Worm (Caenorhabditis elegans): Measurements from ENCODE around the gene clec-177.

Gene clec-177

ce11 chrIV:4963834-4964233 lies 22.5 kb upstream of the clec-177 start, which contains the start of gene txt-3:
txt-3 (plus strand) TSS chrIV:4963958.
- TF ChIP-seq snpc-4 (tag; optimal IDR thresholded peaks at IDR 0.05) = no peak
- TF ChIP-seq nhr-12 (tag; optimal IDR thresholded peaks at IDR 0.05) = no peak
- TF ChIP-seq nhr-76 (tag; optimal IDR thresholded peaks at IDR 0.05) = no peak
- TF ChIP-seq tbx-8 (GFP tag; optimal IDR thresholded peaks at IDR 0.05) = no peak
- TF ChIP-seq mab-5 (tag; optimal IDR thresholded peaks at IDR 0.05) = no peak

ce11 chrIV:4969419-4969818 lies 16.9 kb upstream of the clec-177 start, which contains the start of gene Y9C9A.13:
Y9C9A.13 (minus strand) TSS chrIV:4969519.
- TF ChIP-seq flh-1 (GFP tag; optimal IDR thresholded peaks at IDR 0.05) = no peak
- no peak for TF ChIP-seq zip-8 (tag; optimal IDR thresholded peaks at IDR 0.05)
- TF ChIP-seq cnd-1 (tag; optimal IDR thresholded peaks at IDR 0.05) = no peak
- TF ChIP-seq sem-2 (GFP tag; optimal IDR thresholded peaks at IDR 0.05) = no peak
- no peak for TF ChIP-seq lin-13 (tag; optimal IDR thresholded peaks at IDR 0.05)
- no peak for TF ChIP-seq unc-39 (tag; optimal IDR thresholded peaks at IDR 0.05)
- TF ChIP-seq ces-1 (GFP tag; optimal IDR thresholded peaks at IDR 0.05) = no peak
- no peak for TF ChIP-seq unc-62 (GFP tag; optimal IDR thresholded peaks at IDR 0.05)
- no peak for TF ChIP-seq nhr-2 (tag; optimal IDR thresholded peaks at IDR 0.05)
- TF ChIP-seq lsy-2 (tag; optimal IDR thresholded peaks at IDR 0.05) = no peak
- TF ChIP-seq M03D4.4 (tag; optimal IDR thresholded peaks at IDR 0.05) = no peak
- no peak for TF ChIP-seq mls-2 (tag; optimal IDR thresholded peaks at IDR 0.05)

- TF ChIP-seq nhr-2 (tag; optimal IDR thresholded peaks at IDR 0.05) (no peak), ztf-11 (tag; optimal IDR thresholded peaks at IDR 0.05) (no peak)
Measured at ce11 chrIV:4975995-4976394, 10.4 kb upstream of the clec-177 start, which contains the start of gene Y9C9A.16. Y9C9A.16 (minus strand) TSS chrIV:4976125.

- TF ChIP-seq M03D4.4 (tag; optimal IDR thresholded peaks at IDR 0.05) (no peak), nhr-76 (tag; optimal IDR thresholded peaks at IDR 0.05) (no peak), elt-3 (tag; optimal IDR thresholded peaks at IDR 0.05) (no peak), ces-1 (GFP tag; optimal IDR thresholded peaks at IDR 0.05) (no peak), nhr-237 (tag; optimal IDR thresholded peaks at IDR 0.05) (no peak), hlh-1 (tag; optimal IDR thresholded peaks at IDR 0.05) (no peak), mls-2 (tag; optimal IDR thresholded peaks at IDR 0.05) (no peak), lin-32 (GFP tag; optimal IDR thresholded peaks at IDR 0.05) (no peak), mep-1 (tag; optimal IDR thresholded peaks at IDR 0.05) (no peak), mab-5 (tag; optimal IDR thresholded peaks at IDR 0.05) (no peak), unc-62 (GFP tag; optimal IDR thresholded peaks at IDR 0.05) (no peak)
Measured at ce11 chrIV:4977176-4977693, 9.1 kb upstream of the clec-177 start, which contains the start of gene E03H12.5. E03H12.5 (plus strand) TSS chrIV:4977226.

- TF ChIP-seq hlh-1 (tag; optimal IDR thresholded peaks at IDR 0.05) (no peak), unc-39 (tag; optimal IDR thresholded peaks at IDR 0.05) (no peak), ceh-39 (tag; optimal IDR thresholded peaks at IDR 0.05) (no peak)
Measured at ce11 chrIV:4981027-4981426, 5.3 kb upstream of the clec-177 start, which contains the start of gene srz-24. srz-24 (minus strand) TSS chrIV:4981127.

- TF ChIP-seq drap-1 (GFP tag; optimal IDR thresholded peaks at IDR 0.05) (no peak), nhr-12 (tag; optimal IDR thresholded peaks at IDR 0.05) (no peak), nhr-237 (tag; optimal IDR thresholded peaks at IDR 0.05) (no peak), sptf-1 (tag; optimal IDR thresholded peaks at IDR 0.05) (no peak), elt-3 (tag; optimal IDR thresholded peaks at IDR 0.05) (no peak), unc-120 (tag; optimal IDR thresholded peaks at IDR 0.05; ENCODE audit: poor library complexity, severe bottlenecking) (no peak), ham-2 (GFP tag; optimal IDR thresholded peaks at IDR 0.05) (no peak), ceh-39 (tag; optimal IDR thresholded peaks at IDR 0.05) (no peak), ces-1 (GFP tag; optimal IDR thresholded peaks at IDR 0.05) (no peak), snpc-4 (tag; optimal IDR thresholded peaks at IDR 0.05) (no peak), unc-39 (tag; optimal IDR thresholded peaks at IDR 0.05) (no peak), ztf-11 (tag; optimal IDR thresholded peaks at IDR 0.05) (no peak), cnd-1 (tag; optimal IDR thresholded peaks at IDR 0.05) (no peak), M03D4.4 (tag; optimal IDR thresholded peaks at IDR 0.05) (no peak), mls-2 (tag; optimal IDR thresholded peaks at IDR 0.05) (no peak), pha-4 (tag; optimal IDR thresholded peaks at IDR 0.05) (no peak), lsy-2 (tag; optimal IDR thresholded peaks at IDR 0.05) (no peak)
Measured at ce11 chrIV:4982477-4982876, 3.9 kb upstream of the clec-177 start, which contains the start of gene E03H12.4. E03H12.4 (plus strand) TSS chrIV:4982596.

Measured in whole organism, mixed stage, embryonic.